Fruit fly (Drosophila melanogaster) whole organism, wandering third instar larva: ENCODE measurements around the gene lds.
A peak's percentile ranks its signal among the peaks of the same experiment; 100 is the strongest.

ENCODE experiments used
- Abd-B ChIP-seq: fragments of >200 bp; optimal IDR thresholded peaks from 2 replicates; lab custom pipeline; 2017; ENCODE audit warnings: missing biosample characterization, missing genetic modification characterization
- CG32264 ChIP-seq: fragments of 200-800 bp; sonication (Bioruptor generic); optimal IDR thresholded peaks from 2 replicates; lab custom pipeline; 2016; ENCODE audit warnings: missing biosample characterization, missing genetic modification characterization
- CrebA ChIP-seq: fragments of 200-800 bp; sonication (Bioruptor generic); optimal IDR thresholded peaks from 2 replicates; lab custom pipeline; 2016; ENCODE audit warnings: missing biosample characterization, mild to moderate bottlenecking, missing genetic modification characterization, borderline replicate concordance
- Dif ChIP-seq: fragments of 200-275, 200-300 bp; sonication (Bioruptor generic); optimal IDR thresholded peaks from 2 replicates; lab custom pipeline; 2018; ENCODE audit warnings: missing biosample characterization, missing genetic modification characterization; ENCODE audit not compliant: partially characterized antibody
- HLH106 ChIP-seq: fragments of 200-800 bp; optimal IDR thresholded peaks from 3 replicates; lab custom pipeline; 2019; ENCODE audit warnings: missing biosample characterization, mild to moderate bottlenecking, missing genetic modification characterization, moderate library complexity
- Hnf4 ChIP-seq: fragments of 200-800 bp; sonication (Bioruptor generic); optimal IDR thresholded peaks from 2 replicates; lab custom pipeline; 2016; ENCODE audit warnings: missing biosample characterization, mild to moderate bottlenecking, missing genetic modification characterization
- Hr78 ChIP-seq: fragments of >200 bp; optimal IDR thresholded peaks from 2 replicates; lab custom pipeline; 2017; ENCODE audit warnings: missing biosample characterization, missing genetic modification characterization
- Hr83 ChIP-seq: fragments of 200-300 bp; sonication (Bioruptor generic); optimal IDR thresholded peaks from 2 replicates; lab custom pipeline; 2016; ENCODE audit warnings: missing biosample characterization, mild to moderate bottlenecking, missing genetic modification characterization, moderate library complexity; ENCODE audit not compliant: poor library complexity, severe bottlenecking
- Mio ChIP-seq: sonication (Bioruptor generic); optimal IDR thresholded peaks from 2 replicates; lab custom pipeline; 2016; ENCODE audit warnings: missing biosample characterization, missing genetic modification characterization
- OdsH ChIP-seq: fragments of 200-800 bp; sonication (Bioruptor generic); optimal IDR thresholded peaks from 2 replicates; lab custom pipeline; 2016; ENCODE audit warnings: missing biosample characterization, mild to moderate bottlenecking, missing genetic modification characterization
- Rel ChIP-seq, 2 experiments: fragments of 200-800 bp; sonication (Bioruptor generic) in 1 of 2; optimal IDR thresholded peaks; 2 replicates in 1 of 2; 3 replicates in 1 of 2; lab custom pipeline; 2016 to 2019; ENCODE audit warnings: mild to moderate bottlenecking in 2 of 2, missing biosample characterization in 2 of 2, missing genetic modification characterization in 2 of 2, moderate library complexity in 1 of 2
- Sp1 ChIP-seq: fragments of 200-800 bp; sonication (Bioruptor generic); optimal IDR thresholded peaks from 3 replicates; lab custom pipeline; 2019; ENCODE audit warnings: missing biosample characterization, mild to moderate bottlenecking, missing genetic modification characterization, moderate library complexity
- Vsx2 ChIP-seq: fragments of 200-300, 225-300 bp; sonication (Bioruptor generic); optimal IDR thresholded peaks from 2 replicates; lab custom pipeline; 2018; ENCODE audit warnings: missing biosample characterization, missing genetic modification characterization; ENCODE audit not compliant: partially characterized antibody
- br ChIP-seq: fragments of 200-800 bp; sonication (Bioruptor generic); optimal IDR thresholded peaks from 2 replicates; lab custom pipeline; 2016; ENCODE audit warnings: missing biosample characterization, missing genetic modification characterization
- brk ChIP-seq: fragments of 200-800 bp; sonication (Bioruptor generic); optimal IDR thresholded peaks from 2 replicates; lab custom pipeline; 2016; ENCODE audit warnings: missing biosample characterization, mild to moderate bottlenecking, missing genetic modification characterization
- dl ChIP-seq, 2 experiments: fragments of 175-275, 200-275 bp in 1 of 2; fragments of 200-275 bp in 1 of 2; sonication (Bioruptor generic); optimal IDR thresholded peaks; lab custom pipeline; 2018; ENCODE audit warnings: mild to moderate bottlenecking in 2 of 2, missing biosample characterization in 2 of 2, missing genetic modification characterization in 2 of 2, moderate library complexity in 2 of 2; ENCODE audit not compliant: partially characterized antibody in 2 of 2, insufficient read depth in 1 of 2
- dmrt93B ChIP-seq: fragments of 200-800 bp; sonication (Bioruptor generic); optimal IDR thresholded peaks from 2 replicates; lab custom pipeline; 2018; ENCODE audit warnings: missing biosample characterization, mild to moderate bottlenecking, missing genetic modification characterization
- dsf ChIP-seq: sonication (Bioruptor generic); optimal IDR thresholded peaks from 2 replicates; lab custom pipeline; 2016; ENCODE audit warnings: missing biosample characterization, missing genetic modification characterization, borderline replicate concordance
- ey ChIP-seq: fragments of 200-800 bp; sonication (Bioruptor generic); optimal IDR thresholded peaks from 2 replicates; lab custom pipeline; 2016; ENCODE audit warnings: missing biosample characterization, missing genetic modification characterization
- foxo ChIP-seq, 2 experiments: fragments of 200-800 bp; sonication (Bioruptor generic); optimal IDR thresholded peaks; 2 replicates in 1 of 2; 3 replicates in 1 of 2; lab custom pipeline; 2016 to 2017; ENCODE audit warnings: missing biosample characterization in 2 of 2, missing genetic modification characterization in 2 of 2
- fru ChIP-seq: fragments of 200-800 bp; sonication (Bioruptor generic); optimal IDR thresholded peaks from 3 replicates; lab custom pipeline; 2016; ENCODE audit warnings: missing biosample characterization, mild to moderate bottlenecking, missing genetic modification characterization
- h ChIP-seq: fragments of 200-800 bp; sonication (Bioruptor generic); optimal IDR thresholded peaks from 3 replicates; lab custom pipeline; 2016; ENCODE audit warnings: missing biosample characterization, mild to moderate bottlenecking, missing genetic modification characterization
- jim ChIP-seq: fragments of 175-275, 200-325 bp; sonication (Bioruptor generic); optimal IDR thresholded peaks from 2 replicates; lab custom pipeline; 2016; ENCODE audit warnings: missing biosample characterization, mild to moderate bottlenecking, missing genetic modification characterization
- psq ChIP-seq: fragments of 200-800 bp; sonication (Bioruptor generic); optimal IDR thresholded peaks from 3 replicates; lab custom pipeline; 2017; ENCODE audit warnings: missing biosample characterization, mild to moderate bottlenecking, missing genetic modification characterization, moderate library complexity
- rgr ChIP-seq: fragments of 200-800 bp; sonication (Bioruptor generic); optimal IDR thresholded peaks from 3 replicates; lab custom pipeline; 2016; ENCODE audit warnings: missing biosample characterization, mild to moderate bottlenecking, missing genetic modification characterization
- sage ChIP-seq: fragments of 200-800 bp; sonication (Bioruptor generic); optimal IDR thresholded peaks from 2 replicates; lab custom pipeline; 2016; ENCODE audit warnings: missing biosample characterization, mild to moderate bottlenecking, missing genetic modification characterization
- sv ChIP-seq: fragments of 200-800 bp; sonication (Bioruptor generic); optimal IDR thresholded peaks from 3 replicates; lab custom pipeline; 2016; ENCODE audit warnings: missing biosample characterization, missing genetic modification characterization
- tai ChIP-seq: sonication (Bioruptor generic); optimal IDR thresholded peaks from 2 replicates; lab custom pipeline; 2016; ENCODE audit warnings: missing biosample characterization, missing genetic modification characterization
- usp ChIP-seq: fragments of >200 bp; optimal IDR thresholded peaks from 2 replicates; lab custom pipeline; 2017; ENCODE audit warnings: missing biosample characterization, missing genetic modification characterization
- woc ChIP-seq: sonication (Bioruptor generic); optimal IDR thresholded peaks from 2 replicates; lab custom pipeline; 2016; ENCODE audit warnings: missing biosample characterization, mild to moderate bottlenecking, missing genetic modification characterization

lds gene

DNA sequence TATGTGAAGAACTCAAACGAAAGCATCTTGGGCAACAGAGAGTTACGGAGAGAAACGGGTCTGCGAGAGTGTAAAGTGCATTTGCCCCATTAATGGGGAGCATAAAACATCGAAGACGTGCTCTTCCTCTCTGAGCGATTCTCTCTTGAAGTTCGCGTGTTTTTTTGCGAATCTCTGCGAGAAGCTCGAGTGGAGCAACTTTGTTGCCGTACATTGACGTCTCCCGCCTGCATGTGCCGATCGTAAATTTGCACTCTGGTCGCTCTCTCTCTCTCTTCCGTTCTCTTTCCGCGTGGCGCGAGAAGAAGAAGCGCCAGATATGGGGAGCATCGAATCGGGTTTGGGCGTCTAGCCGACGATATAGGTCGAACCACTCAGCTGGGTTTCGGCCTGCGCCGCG, 47.6 kb downstream of the lds start (continued):
- TF ChIP-seq fru (GFP tag; lab: Kevin White, UChicago) (no peak), br (GFP tag; lab: Kevin White, UChicago) (no peak), HLH106 (no peak)

DNA sequence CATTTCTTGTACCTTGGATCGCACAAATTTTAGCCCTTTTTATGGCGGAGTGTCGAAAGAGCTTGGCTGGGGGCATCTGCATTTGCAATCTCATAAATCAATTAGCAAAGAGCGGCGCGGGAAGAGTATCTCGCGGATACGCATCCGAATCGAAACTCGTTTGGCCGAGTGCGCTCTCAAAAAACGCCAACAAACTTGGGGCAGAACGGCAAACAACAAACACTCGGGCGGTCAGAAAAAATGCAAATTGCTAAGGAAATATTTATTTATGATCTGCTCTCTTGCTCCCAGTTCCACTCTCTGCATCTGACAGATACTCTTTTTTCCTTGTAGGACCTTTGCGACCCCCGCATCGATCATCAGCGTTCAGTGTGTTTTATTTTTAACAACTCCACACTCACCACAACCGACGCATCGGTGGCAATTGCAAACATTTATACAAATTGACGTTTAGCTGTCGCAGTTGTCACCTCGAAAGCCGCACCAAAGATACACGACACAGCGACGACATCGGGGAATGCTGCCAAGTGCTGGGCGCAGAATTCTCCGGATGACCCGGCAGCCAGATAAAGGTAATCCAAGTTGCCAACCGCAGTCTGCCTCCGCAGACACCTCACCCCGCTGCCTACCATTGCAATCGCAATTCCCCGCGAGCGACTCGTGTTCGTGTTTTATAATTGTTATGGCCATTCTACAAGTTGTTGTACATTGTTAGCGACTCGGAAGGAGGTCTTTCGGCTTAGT, 48.9 kb downstream of the lds start:
- TF ChIP-seq ey (GFP tag; lab: Kevin White, UChicago) = no peak
- no peak for TF ChIP-seq Rel (GFP tag; optimal IDR thresholded peaks at IDR 0.05; lab: Kevin White, UChicago)
- TF ChIP-seq Rel (tag; optimal IDR thresholded peaks at IDR 0.05; lab: Kevin White, UChicago) = peak; percentile 1
- TF ChIP-seq Vsx2 (GFP tag; lab: Kevin White, UChicago) = peak; percentile 0
- no peak for TF ChIP-seq dsf (GFP tag; lab: Kevin White, UChicago)
- peak in 1 of 2 experiments; percentile 25 for TF ChIP-seq dl (GFP tag; optimal IDR thresholded peaks at IDR 0.05; lab: Kevin White, UChicago; ENCODE audit: insufficient read depth in 1 of 2, partially characterized antibody in 2 of 2)

DNA sequence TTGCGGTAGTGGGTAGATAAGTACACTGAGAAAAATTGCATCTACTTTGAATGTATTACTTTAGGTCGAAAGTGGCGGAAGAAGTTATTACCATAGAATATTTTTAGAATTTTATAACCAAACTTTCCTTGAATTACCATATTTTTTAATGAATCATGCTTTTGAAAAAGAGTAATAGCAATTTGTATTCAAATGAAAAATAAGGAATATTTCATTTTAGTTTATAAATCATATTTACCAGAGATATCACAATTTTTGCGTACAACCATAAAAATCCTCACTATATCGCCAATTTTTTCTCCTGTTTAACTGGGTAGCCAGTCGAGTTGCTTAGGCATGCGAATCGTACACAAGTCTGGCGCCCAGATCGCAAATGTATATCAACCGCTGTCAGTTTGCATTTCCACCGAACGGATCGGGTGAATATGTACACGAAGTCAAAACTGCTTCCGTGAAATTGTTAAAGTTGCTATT, 49.5 kb downstream of the lds start:
- peak; percentile 42 for TF ChIP-seq br (GFP tag; lab: Kevin White, UChicago)
- TF ChIP-seq rgr (GFP tag; lab: Kevin White, UChicago) = peak; percentile 50
- TF ChIP-seq ey (GFP tag; lab: Kevin White, UChicago) = peak; percentile 49
- TF ChIP-seq fru (GFP tag; lab: Kevin White, UChicago) = peak; percentile 62
- peak; percentile 32 for TF ChIP-seq dmrt93B (GFP tag; lab: Kevin White, UChicago)
- TF ChIP-seq Hr83 = no peak
- peak; percentile 68 for TF ChIP-seq HLH106
- no peak for TF ChIP-seq tai (GFP tag; lab: Kevin White, UChicago)
- no peak for TF ChIP-seq Abd-B (GFP tag; lab: Kevin White, UChicago)
- TF ChIP-seq Hnf4 = peak; percentile 33
- TF ChIP-seq dl (GFP tag; optimal IDR thresholded peaks at IDR 0.05; lab: Kevin White, UChicago; ENCODE audit: insufficient read depth in 1 of 2, partially characterized antibody in 2 of 2) = no peak
- TF ChIP-seq Dif (GFP tag; lab: Kevin White, UChicago) = no peak
- peak; percentile 44 for TF ChIP-seq OdsH
- no peak for TF ChIP-seq CrebA (GFP tag; lab: Kevin White, UChicago)
- TF ChIP-seq psq (GFP tag; lab: Kevin White, UChicago) = peak; percentile 31
- TF ChIP-seq jim = no peak
- peak; percentile 3 for TF ChIP-seq woc (GFP tag; lab: Kevin White, UChicago)
- no peak for TF ChIP-seq Hr78
- peak; percentile 58 for TF ChIP-seq Sp1
- TF ChIP-seq usp = no peak
- TF ChIP-seq sage (GFP tag; lab: Kevin White, UChicago) = no peak
- TF ChIP-seq brk (GFP tag; lab: Kevin White, UChicago) = no peak
- TF ChIP-seq h = peak; percentile 58
- no peak for TF ChIP-seq dsf (GFP tag; lab: Kevin White, UChicago)
- TF ChIP-seq foxo (GFP tag; optimal IDR thresholded peaks at IDR 0.05; lab: Kevin White, UChicago) = peak in 1 of 2 experiments; percentile 62

DNA sequence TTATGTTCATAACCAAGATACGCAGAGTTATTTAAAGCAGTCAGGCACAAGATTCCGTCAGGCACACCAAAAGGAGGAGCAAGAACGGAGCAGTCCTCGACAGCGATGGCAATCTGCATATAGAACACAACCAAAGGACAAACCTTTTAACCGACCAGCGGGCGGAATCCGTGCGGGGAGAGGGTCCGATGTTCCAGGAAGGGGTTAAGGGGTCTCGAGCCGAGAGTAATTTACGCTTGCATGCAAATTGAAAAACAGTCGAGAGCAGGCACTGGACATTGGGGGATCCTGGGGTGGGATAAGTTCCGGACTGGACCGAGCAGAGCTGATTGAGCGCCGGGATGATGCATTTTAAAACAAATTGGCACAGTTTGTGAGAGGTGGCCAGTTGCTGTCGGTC, 50.4 kb downstream of the lds start:
- no peak for TF ChIP-seq Hr78
- TF ChIP-seq rgr (GFP tag; lab: Kevin White, UChicago) = no peak
- TF ChIP-seq woc (GFP tag; lab: Kevin White, UChicago) = no peak
- no peak for TF ChIP-seq dsf (GFP tag; lab: Kevin White, UChicago)
- TF ChIP-seq sv = no peak
- TF ChIP-seq CrebA (GFP tag; lab: Kevin White, UChicago) = no peak
- TF ChIP-seq h = no peak
- no peak for TF ChIP-seq tai (GFP tag; lab: Kevin White, UChicago)
- TF ChIP-seq usp = no peak
- no peak for TF ChIP-seq Hr83
- no peak for TF ChIP-seq Sp1
- no peak for TF ChIP-seq br (GFP tag; lab: Kevin White, UChicago)
- no peak for TF ChIP-seq Rel (GFP tag; optimal IDR thresholded peaks at IDR 0.05; lab: Kevin White, UChicago)
- no peak for TF ChIP-seq Rel (tag; optimal IDR thresholded peaks at IDR 0.05; lab: Kevin White, UChicago)
- TF ChIP-seq CG32264 (GFP tag; lab: Kevin White, UChicago) = no peak
- TF ChIP-seq ey (GFP tag; lab: Kevin White, UChicago) = no peak
- TF ChIP-seq Dif (GFP tag; lab: Kevin White, UChicago) = no peak
- TF ChIP-seq fru (GFP tag; lab: Kevin White, UChicago) = no peak
- no peak for TF ChIP-seq Mio (GFP tag; lab: Kevin White, UChicago)
- no peak for TF ChIP-seq sage (GFP tag; lab: Kevin White, UChicago)
- no peak for TF ChIP-seq Hnf4
